Worm (Caenorhabditis elegans) whole organism, L1 larva: Measurements from ENCODE around the gene str-71.

Source experiments
- alr-1 ChIP-seq: fragments of 200-800 bp; sonication (Bioruptor generic); optimal IDR thresholded peaks from 2 replicates; lab custom pipeline; 2018; ENCODE audit warnings: borderline replicate concordance, mild to moderate bottlenecking, missing genetic modification characterization, missing compliant biosample characterization
- ama-1 ChIP-seq: fragments of 150-350 bp; optimal IDR thresholded peaks from 2 replicates; lab custom pipeline; 2014
- ceh-82 ChIP-seq, 3 experiments: fragments of 150-350 bp in 1 of 3; sonication (generic microtip) in 2 of 3; optimal IDR thresholded peaks; 2 replicates each; lab custom pipeline; 2014 to 2017; ENCODE audit warnings: missing biosample characterization in 3 of 3, missing genetic modification characterization in 3 of 3
- egl-27 ChIP-seq, 2 experiments: fragments of 150-350 bp in 1 of 2; sonication (generic microtip); optimal IDR thresholded peaks; 3 replicates each; lab custom pipeline; 2017 to 2018; ENCODE audit warnings: missing biosample characterization in 2 of 2, missing genetic modification characterization in 2 of 2, missing genetic modification reagents in 2 of 2
- elt-3 ChIP-seq, 6 experiments: fragments of 150-350 bp in 1 of 6; sonication (generic microtip); optimal IDR thresholded peaks; 2 replicates each; lab custom pipeline; 2017 to 2018; ENCODE audit warnings: missing biosample characterization in 6 of 6, missing genetic modification characterization in 6 of 6, inconsistent platforms in 1 of 6
- fkh-10 ChIP-seq: sonication (generic microtip); optimal IDR thresholded peaks from 2 replicates; lab custom pipeline; 2017; ENCODE audit warnings: missing biosample characterization, missing genetic modification reagents, missing genetic modification characterization
- fos-1 ChIP-seq: fragments of 150-350 bp; optimal IDR thresholded peaks from 2 replicates; lab custom pipeline; 2014; ENCODE audit warnings: missing biosample characterization, missing genetic modification characterization
- lin-35 ChIP-seq, 2 experiments: fragments of 150-350 bp; optimal IDR thresholded peaks; 2 replicates each; lab custom pipeline; 2014; ENCODE audit warnings: missing biosample characterization in 2 of 2, missing genetic modification characterization in 2 of 2, missing genetic modification reagents in 2 of 2
- lsy-2 ChIP-seq, 2 experiments: fragments of 150-350 bp; optimal IDR thresholded peaks; 2 replicates each; lab custom pipeline; 2014; ENCODE audit warnings: missing biosample characterization in 2 of 2, missing genetic modification characterization in 2 of 2
- nhr-11 ChIP-seq: fragments of 150-350 bp; optimal IDR thresholded peaks from 2 replicates; lab custom pipeline; 2014; ENCODE audit warnings: missing biosample characterization, missing genetic modification characterization
- nhr-237 ChIP-seq: fragments of 150-350 bp; optimal IDR thresholded peaks from 2 replicates; lab custom pipeline; 2014; ENCODE audit warnings: missing biosample characterization, missing genetic modification characterization
- skn-1 ChIP-seq: fragments of 150-350 bp; optimal IDR thresholded peaks from 2 replicates; lab custom pipeline; 2014; ENCODE audit warnings: missing biosample characterization, missing genetic modification characterization
- tbx-2 ChIP-seq: sonication (generic microtip); optimal IDR thresholded peaks from 2 replicates; lab custom pipeline; 2016; ENCODE audit warnings: missing genetic modification characterization, missing compliant biosample characterization
- unc-62 ChIP-seq: fragments of 150-350 bp; optimal IDR thresholded peaks from 2 replicates; lab custom pipeline; 2014; ENCODE audit warnings: missing biosample characterization, missing genetic modification reagents, missing genetic modification characterization

DNA sequence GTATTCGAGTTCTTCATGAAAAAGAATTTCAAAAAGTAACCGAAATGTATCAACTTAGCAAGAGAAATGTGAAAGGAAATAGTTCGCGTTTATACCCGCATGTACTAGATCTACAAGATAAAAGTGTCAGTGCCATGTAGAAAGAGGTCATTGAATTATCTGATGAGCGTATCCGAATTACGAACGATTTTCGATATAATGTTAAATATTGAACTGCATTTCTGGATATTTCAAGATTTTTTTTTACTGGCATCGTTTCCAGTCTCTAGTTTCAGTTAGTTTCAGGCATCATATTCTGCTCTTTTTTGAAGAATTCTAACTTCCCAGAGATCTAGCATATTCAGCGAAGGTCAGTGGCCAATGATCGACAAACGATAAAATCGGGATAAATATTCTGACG lies 22.4 kb upstream of the str-71 start, which contains the start of gene nhr-150:
- TF ChIP-seq fkh-10 (GFP tag; lab: Kevin White, UChicago): no peak
- no peak for TF ChIP-seq ceh-82 (tag; optimal IDR thresholded peaks at IDR 0.05; lab: Kevin White, UChicago)
- TF ChIP-seq alr-1: no peak
- TF ChIP-seq nhr-11 (tag; lab: Kevin White, UChicago): no peak
- TF ChIP-seq nhr-237 (tag; lab: Kevin White, UChicago): no peak
- TF ChIP-seq fos-1 (tag; lab: Kevin White, UChicago): no peak
- no peak for TF ChIP-seq ama-1 (lab: Kevin White, UChicago)
- no peak for TF ChIP-seq tbx-2
- no peak for TF ChIP-seq elt-3 (tag; optimal IDR thresholded peaks at IDR 0.05; lab: Kevin White, UChicago)
- TF ChIP-seq egl-27 (tag; optimal IDR thresholded peaks at IDR 0.05; lab: Kevin White, UChicago): no peak
- TF ChIP-seq lin-35 (GFP tag; optimal IDR thresholded peaks at IDR 0.05; lab: Kevin White, UChicago): no peak
- TF ChIP-seq unc-62: no peak
- no peak for TF ChIP-seq skn-1 (tag; lab: Kevin White, UChicago)
- TF ChIP-seq lsy-2 (tag; optimal IDR thresholded peaks at IDR 0.05; lab: Kevin White, UChicago): no peak
